Worm (Caenorhabditis elegans): Measurements from ENCODE around the gene C47D12.4.

C47D12.4 gene

DNA sequence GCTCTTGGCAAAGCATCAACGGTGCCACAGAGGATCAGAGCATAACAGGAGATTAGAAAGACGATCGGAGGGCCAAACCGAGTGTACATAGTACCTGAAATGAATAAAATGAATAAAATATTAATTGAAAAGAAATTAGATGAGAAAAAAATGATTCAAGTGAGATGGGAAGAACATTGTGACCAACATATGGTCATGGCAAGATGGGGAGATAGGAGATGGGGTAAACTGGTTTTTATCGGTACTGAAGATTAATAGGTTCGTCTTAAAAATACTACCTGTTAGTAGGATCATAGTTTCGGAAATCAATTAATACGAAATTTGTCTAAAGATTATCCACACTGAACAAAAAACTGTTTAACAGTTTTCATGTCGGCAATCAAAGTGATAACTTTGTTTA, 24.5 kb upstream of the C47D12.4 start, which contains the start of gene nep-1:
Gene nep-1 (minus strand): TSS at position 101 of the 400 bp plus-strand sequence.
- no peak for TF ChIP-seq med-1 (GFP tag; optimal IDR thresholded peaks at IDR 0.05; ENCODE audit: insufficient read depth)
- no peak for TF ChIP-seq klf-2 (GFP tag; conservative IDR thresholded peaks at IDR 0.05)
- no peak for TF ChIP-seq ztf-29 (GFP tag; IDR thresholded peaks at IDR 0.05)
- no peak for TF ChIP-seq cog-1 (tag; optimal IDR thresholded peaks at IDR 0.05)
- no peak for TF ChIP-seq tab-1 (GFP tag; IDR thresholded peaks at IDR 0.05)
- no peak for TF ChIP-seq ztf-23 (GFP tag; IDR thresholded peaks at IDR 0.05)

- TF ChIP-seq T22C8.4 (GFP tag; IDR thresholded peaks at IDR 0.05) (no peak), tab-1 (GFP tag; IDR thresholded peaks at IDR 0.05) (no peak)
These were observed 22.7 kb upstream of the C47D12.4 start for ce11 chrII:11658854-11659253.

DNA sequence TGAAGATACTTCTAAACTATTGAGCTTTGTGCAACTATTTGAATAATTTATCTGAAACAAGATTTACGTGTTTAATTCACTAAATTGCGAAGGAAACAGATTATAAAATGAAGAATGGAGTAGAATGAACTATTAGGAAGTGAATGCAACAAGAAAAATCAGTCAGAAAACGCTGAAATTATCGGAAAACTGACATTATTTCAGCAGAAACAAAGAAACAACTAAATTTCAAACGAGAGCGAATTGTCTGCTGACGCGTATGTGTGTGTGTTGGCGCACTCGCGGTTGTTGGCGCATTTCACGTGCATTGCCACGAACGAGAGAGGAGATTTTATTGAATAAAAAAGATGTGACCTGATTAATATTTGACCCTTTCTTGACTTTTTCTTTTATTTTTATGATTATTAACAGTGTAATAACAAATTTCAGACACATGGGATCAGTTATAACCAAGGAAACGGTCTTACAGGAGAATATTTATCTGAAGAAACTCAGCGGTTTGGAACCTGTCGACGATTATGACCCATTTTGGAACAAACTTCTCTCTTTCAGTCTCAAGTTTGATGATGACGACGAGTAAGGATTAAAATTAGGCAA, 5.6 kb upstream of the C47D12.4 start, which contains the start of the genes trr-1 and C47D12.2:
Gene trr-1 (minus strand): TSS at position 51 of the 597 bp plus-strand sequence.
Gene C47D12.2 (plus strand): TSS at position 430 of the 597 bp plus-strand sequence.
- TF ChIP-seq med-1 (GFP tag; optimal IDR thresholded peaks at IDR 0.05; ENCODE audit: insufficient read depth) (peak; percentile 27), ref-1 (GFP tag; conservative IDR thresholded peaks at IDR 0.05) (no peak), ztf-29 (GFP tag; IDR thresholded peaks at IDR 0.05) (no peak), cog-1 (tag; optimal IDR thresholded peaks at IDR 0.05) (no peak), flt-1 (GFP tag; IDR thresholded peaks at IDR 0.05) (no peak)

DNA sequence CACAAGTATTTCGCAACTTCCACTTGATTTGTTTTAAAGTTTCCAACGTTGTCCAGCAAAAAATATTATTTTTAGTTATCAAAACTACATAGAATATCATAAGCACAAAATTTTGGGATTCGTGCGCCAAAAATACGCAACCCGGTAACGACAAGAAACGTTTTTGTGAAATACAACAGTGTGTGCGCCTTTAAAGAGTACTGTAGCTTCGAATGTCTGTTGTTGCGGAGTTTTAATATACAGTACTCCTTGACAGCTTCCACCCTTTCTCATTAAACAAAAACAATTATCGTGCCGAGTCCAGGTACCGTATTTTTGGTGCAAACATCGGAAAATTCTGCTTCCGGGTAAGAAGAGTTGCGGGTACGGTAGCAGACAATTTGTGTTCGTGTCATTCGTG, 1.4 kb upstream of the C47D12.4 start:
- TF ChIP-seq med-1 (GFP tag; optimal IDR thresholded peaks at IDR 0.05; ENCODE audit: insufficient read depth) (no peak), ztf-23 (GFP tag; IDR thresholded peaks at IDR 0.05) (no peak), flt-1 (GFP tag; IDR thresholded peaks at IDR 0.05) (no peak), klf-2 (GFP tag; conservative IDR thresholded peaks at IDR 0.05) (no peak), ztf-29 (GFP tag; IDR thresholded peaks at IDR 0.05) (no peak), ref-1 (GFP tag; conservative IDR thresholded peaks at IDR 0.05) (no peak), tab-1 (GFP tag; IDR thresholded peaks at IDR 0.05) (no peak), cog-1 (tag; optimal IDR thresholded peaks at IDR 0.05) (no peak), T22C8.4 (GFP tag; IDR thresholded peaks at IDR 0.05) (no peak)

DNA sequence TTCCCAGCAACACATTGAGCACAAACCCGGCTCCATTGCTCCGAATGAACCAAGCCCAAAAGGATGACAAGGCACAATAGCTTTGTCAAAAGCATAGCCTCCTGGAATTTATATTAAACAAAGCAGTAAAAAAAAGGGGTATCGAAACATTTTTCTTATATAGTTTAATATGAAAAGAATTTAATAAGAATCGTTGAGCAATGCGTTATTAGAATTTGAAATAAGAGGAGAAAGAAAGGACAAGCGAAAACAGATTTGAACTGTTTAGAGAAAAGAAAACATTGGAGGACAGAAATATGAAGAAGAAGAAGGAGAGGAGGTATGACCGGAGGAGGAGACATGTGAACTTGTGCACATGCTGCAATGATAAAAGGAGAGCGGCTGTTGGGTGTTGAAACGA, 3.6 kb downstream of the C47D12.4 start, which contains the start of gene C47D12.5:
Gene C47D12.5 (minus strand): TSS at position 101 of the 400 bp plus-strand sequence.
- no peak for TF ChIP-seq ztf-23 (GFP tag; IDR thresholded peaks at IDR 0.05)
- TF ChIP-seq ztf-29 (GFP tag; IDR thresholded peaks at IDR 0.05), result no peak
- TF ChIP-seq cog-1 (tag; optimal IDR thresholded peaks at IDR 0.05), result no peak
- TF ChIP-seq flt-1 (GFP tag; IDR thresholded peaks at IDR 0.05), result no peak
- no peak for TF ChIP-seq ref-1 (GFP tag; conservative IDR thresholded peaks at IDR 0.05)
- no peak for TF ChIP-seq med-1 (GFP tag; optimal IDR thresholded peaks at IDR 0.05; ENCODE audit: insufficient read depth)
- TF ChIP-seq tab-1 (GFP tag; IDR thresholded peaks at IDR 0.05), result no peak
- no peak for TF ChIP-seq T22C8.4 (GFP tag; IDR thresholded peaks at IDR 0.05)
- TF ChIP-seq klf-2 (GFP tag; conservative IDR thresholded peaks at IDR 0.05), result no peak

DNA sequence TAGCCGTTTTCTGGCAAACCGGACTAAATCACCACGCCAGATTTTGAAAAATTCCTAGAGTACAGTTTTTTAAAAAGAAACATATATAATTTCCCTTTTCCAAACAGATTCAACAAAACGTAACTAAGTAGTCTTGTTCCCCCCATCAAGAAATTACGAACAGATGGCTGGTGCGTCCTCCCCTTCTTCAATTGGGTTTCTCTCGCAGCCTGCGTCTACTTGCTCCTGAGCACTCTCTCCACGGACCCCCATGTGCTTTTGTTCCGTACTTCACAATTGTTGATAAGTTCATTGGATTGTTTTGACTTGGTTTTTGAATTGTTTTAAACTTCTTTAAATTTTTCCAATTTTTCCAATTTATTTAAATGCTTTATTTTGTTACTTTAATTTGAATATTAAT, 6.4 kb downstream of the C47D12.4 start:
- no peak for TF ChIP-seq ztf-23 (GFP tag; IDR thresholded peaks at IDR 0.05)
- no peak for TF ChIP-seq T22C8.4 (GFP tag; IDR thresholded peaks at IDR 0.05)
- no peak for TF ChIP-seq ztf-29 (GFP tag; IDR thresholded peaks at IDR 0.05)
- no peak for TF ChIP-seq ref-1 (GFP tag; conservative IDR thresholded peaks at IDR 0.05)
- no peak for TF ChIP-seq flt-1 (GFP tag; IDR thresholded peaks at IDR 0.05)
- no peak for TF ChIP-seq med-1 (GFP tag; optimal IDR thresholded peaks at IDR 0.05; ENCODE audit: insufficient read depth)
- no peak for TF ChIP-seq cog-1 (tag; optimal IDR thresholded peaks at IDR 0.05)
- TF ChIP-seq tab-1 (GFP tag; IDR thresholded peaks at IDR 0.05), result no peak
- no peak for TF ChIP-seq klf-2 (GFP tag; conservative IDR thresholded peaks at IDR 0.05)

- no peak for TF ChIP-seq ref-1 (GFP tag; conservative IDR thresholded peaks at IDR 0.05)
- no peak for TF ChIP-seq flt-1 (GFP tag; IDR thresholded peaks at IDR 0.05)
These were observed 7.1 kb downstream of the C47D12.4 start, which contains the start of gene kel-1 for ce11 chrII:11688643-11689042. Gene kel-1 (plus strand): TSS chrII:11688943.

ce11 chrII:11689941-11690340, 8.4 kb downstream of the C47D12.4 start:
- TF ChIP-seq flt-1 (GFP tag; IDR thresholded peaks at IDR 0.05) (no peak), tab-1 (GFP tag; IDR thresholded peaks at IDR 0.05) (no peak), ref-1 (GFP tag; conservative IDR thresholded peaks at IDR 0.05) (no peak), cog-1 (tag; optimal IDR thresholded peaks at IDR 0.05) (no peak), med-1 (GFP tag; optimal IDR thresholded peaks at IDR 0.05; ENCODE audit: insufficient read depth) (no peak), klf-2 (GFP tag; conservative IDR thresholded peaks at IDR 0.05) (no peak), T22C8.4 (GFP tag; IDR thresholded peaks at IDR 0.05) (no peak), ztf-29 (GFP tag; IDR thresholded peaks at IDR 0.05) (no peak), ztf-23 (GFP tag; IDR thresholded peaks at IDR 0.05) (no peak)

DNA sequence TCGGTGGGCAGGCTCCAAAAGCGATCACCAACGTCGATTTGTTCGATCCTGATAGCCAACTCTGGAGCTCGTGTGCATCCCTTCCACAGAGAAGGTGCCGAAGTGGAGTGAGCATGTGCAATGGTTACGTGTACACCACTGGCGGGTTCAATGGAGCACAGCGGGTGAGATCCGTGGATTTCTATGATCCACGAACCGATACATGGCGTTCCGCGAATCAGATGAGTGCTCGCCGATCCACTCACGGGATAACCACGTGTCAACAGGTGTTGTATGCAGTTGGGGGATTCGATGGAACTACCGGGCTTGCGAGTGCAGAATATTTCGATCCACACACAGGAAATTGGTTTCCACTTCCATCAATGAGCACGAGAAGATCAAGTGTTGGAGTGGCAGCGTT, 9.3 kb downstream of the C47D12.4 start:
- TF ChIP-seq flt-1 (GFP tag; IDR thresholded peaks at IDR 0.05) (no peak), tab-1 (GFP tag; IDR thresholded peaks at IDR 0.05) (no peak), med-1 (GFP tag; optimal IDR thresholded peaks at IDR 0.05; ENCODE audit: insufficient read depth) (no peak), ztf-23 (GFP tag; IDR thresholded peaks at IDR 0.05) (no peak), klf-2 (GFP tag; conservative IDR thresholded peaks at IDR 0.05) (no peak), ztf-29 (GFP tag; IDR thresholded peaks at IDR 0.05) (no peak), cog-1 (tag; optimal IDR thresholded peaks at IDR 0.05) (no peak), ref-1 (GFP tag; conservative IDR thresholded peaks at IDR 0.05) (no peak), T22C8.4 (GFP tag; IDR thresholded peaks at IDR 0.05) (no peak)

DNA sequence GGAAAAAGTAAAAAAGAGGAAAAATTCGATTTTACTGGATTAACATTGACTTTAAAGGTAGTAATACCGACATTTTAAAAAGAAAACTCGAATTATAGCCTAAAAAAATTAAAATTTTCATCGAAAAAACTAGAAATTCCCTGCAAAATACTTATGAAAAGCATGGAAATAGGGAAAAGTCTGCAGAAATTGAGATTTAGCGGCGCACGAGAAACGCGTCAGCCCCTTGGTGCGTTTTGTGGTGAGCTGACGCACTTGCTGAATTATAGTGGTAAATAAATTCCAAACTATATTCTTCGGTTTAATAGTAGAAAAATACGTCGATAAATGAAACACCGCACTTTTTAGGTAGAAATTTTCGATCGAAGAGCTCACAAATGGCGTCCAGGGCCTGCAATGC, 12.9 kb downstream of the C47D12.4 start:
- no peak for TF ChIP-seq flt-1 (GFP tag; IDR thresholded peaks at IDR 0.05)
- peak; percentile 66; the same call in 1 of the 2 replicates for TF ChIP-seq ztf-23 (GFP tag; IDR thresholded peaks at IDR 0.05)

Data from whole organism, midembryonic.